Worm (Caenorhabditis elegans): ENCODE measurements around the gene Y97E10AR.6.

DNA sequence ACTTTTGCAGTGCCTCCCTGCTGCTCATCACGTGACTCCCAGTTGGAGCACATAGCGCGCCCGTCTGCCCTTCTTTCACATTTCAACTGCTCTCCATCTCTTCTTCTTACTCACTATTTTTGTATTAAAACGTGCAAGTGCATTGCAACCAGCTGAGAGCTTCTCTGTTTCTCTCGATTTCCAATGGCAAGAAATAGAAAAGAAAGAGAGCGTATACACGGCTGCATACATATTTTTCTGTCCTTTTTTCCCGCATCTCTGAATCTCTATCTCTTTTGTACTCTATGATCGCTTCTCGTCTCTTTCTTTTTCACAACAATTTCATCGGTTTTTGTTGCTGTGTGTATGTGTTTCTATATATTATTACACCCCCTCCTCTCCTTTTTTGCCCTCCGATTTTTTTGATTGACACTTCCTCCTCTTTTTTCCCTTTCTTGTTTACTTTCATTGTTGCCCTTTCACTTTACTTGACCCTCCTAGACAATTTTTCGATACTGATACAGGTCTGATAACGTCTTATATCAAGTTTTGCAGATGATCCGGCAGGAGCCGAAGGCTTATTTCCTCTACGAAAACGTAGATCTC lies 12.7 kb downstream of the Y97E10AR.6 start, which contains the start of gene Y97E10AR.1:
- TF ChIP-seq lin-13 (GFP tag; optimal IDR thresholded peaks at IDR 0.05), result peak; percentile 46
- peak; percentile 71 for TF ChIP-seq snpc-4 (tag; optimal IDR thresholded peaks at IDR 0.05)
- TF ChIP-seq lin-11 (tag; optimal IDR thresholded peaks at IDR 0.05), result peak; percentile 4
- peak; percentile 15 for TF ChIP-seq skn-1 (tag; optimal IDR thresholded peaks at IDR 0.05)
- no peak for TF ChIP-seq elt-1 (tag; optimal IDR thresholded peaks at IDR 0.05)
- TF ChIP-seq nhr-10 (tag; optimal IDR thresholded peaks at IDR 0.05), result no peak
- TF ChIP-seq nhr-11 (tag; optimal IDR thresholded peaks at IDR 0.05), result no peak
- TF ChIP-seq elt-3 (tag; optimal IDR thresholded peaks at IDR 0.05), result no peak
- no peak for TF ChIP-seq ama-1 (optimal IDR thresholded peaks at IDR 0.05)
- TF ChIP-seq nhr-25 (tag; optimal IDR thresholded peaks at IDR 0.05), result no peak

All from whole organism, L2 larva.